Worm (Caenorhabditis elegans) whole organism, L3 larva: ENCODE data around the gene ufbp-1.

ENCODE experiments used
- ama-1 ChIP-seq: fragments of 150-350 bp; optimal IDR thresholded peaks from 2 replicates; lab custom pipeline; 2018
- ceh-9 ChIP-seq: sonication (generic microtip); optimal IDR thresholded peaks from 2 replicates; lab custom pipeline; 2018; ENCODE audit warnings: missing biosample characterization, missing genetic modification characterization
- eor-1 ChIP-seq, 2 experiments: fragments of 150-350 bp; optimal IDR thresholded peaks; 2 replicates each; lab custom pipeline; 2014 to 2018; ENCODE audit warnings: missing biosample characterization in 2 of 2, missing genetic modification characterization in 2 of 2
- fkh-2 ChIP-seq: fragments of 150-350 bp; optimal IDR thresholded peaks from 2 replicates; lab custom pipeline; 2014; ENCODE audit warnings: missing biosample characterization, missing genetic modification reagents, missing genetic modification characterization
- fos-1 ChIP-seq: fragments of 150-350 bp; optimal IDR thresholded peaks from 2 replicates; lab custom pipeline; 2014; ENCODE audit warnings: missing biosample characterization, missing genetic modification characterization
- nhr-12 ChIP-seq: fragments of 150-350 bp; optimal IDR thresholded peaks from 2 replicates; lab custom pipeline; 2014; ENCODE audit warnings: missing biosample characterization, missing genetic modification characterization
- nhr-23 ChIP-seq: fragments of 150-350 bp; optimal IDR thresholded peaks from 2 replicates; lab custom pipeline; 2014; ENCODE audit warnings: missing biosample characterization, missing genetic modification reagents, missing genetic modification characterization
- nhr-76 ChIP-seq: fragments of 150-350 bp; sonication (generic microtip); optimal IDR thresholded peaks from 5 replicates; lab custom pipeline; 2014; ENCODE audit warnings: missing biosample characterization, missing genetic modification characterization
- nhr-77 ChIP-seq: fragments of 150-350 bp; optimal IDR thresholded peaks from 2 replicates; lab custom pipeline; 2014; ENCODE audit warnings: missing biosample characterization, missing genetic modification characterization
- snpc-4 ChIP-seq: fragments of 150-350 bp; optimal IDR thresholded peaks from 2 replicates; lab custom pipeline; 2014; ENCODE audit warnings: missing biosample characterization, missing genetic modification characterization
- unc-39 ChIP-seq: sonication (generic microtip); optimal IDR thresholded peaks from 4 replicates; lab custom pipeline; 2017; ENCODE audit warnings: missing biosample characterization, missing genetic modification characterization
- ztf-11 ChIP-seq: fragments of 150-350 bp; optimal IDR thresholded peaks from 2 replicates; lab custom pipeline; 2014; ENCODE audit warnings: missing biosample characterization, missing genetic modification characterization

DNA sequence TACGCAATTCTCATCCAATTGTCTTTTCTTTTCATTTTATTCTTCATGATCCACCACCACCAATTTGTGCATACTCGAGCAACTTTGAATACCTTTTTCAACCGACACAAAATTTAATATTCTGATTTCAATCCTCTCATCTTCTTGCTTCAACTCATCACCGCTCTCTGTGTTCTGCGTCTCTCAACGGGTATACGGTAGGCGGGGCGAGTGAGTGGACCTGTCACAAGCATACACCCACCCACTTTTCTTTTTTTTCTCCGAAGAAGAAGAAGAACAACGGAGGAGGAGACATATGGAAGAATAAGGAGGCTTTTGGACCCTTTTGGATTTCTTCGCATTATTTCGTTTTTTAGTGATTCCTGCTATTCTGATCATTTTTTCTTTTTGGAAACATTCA is 18.0 kb upstream of the ufbp-1 start:
- TF ChIP-seq fos-1 (tag; lab: Kevin White, UChicago) (no peak), ama-1 (lab: Kevin White, UChicago) (no peak), ceh-9 (no peak), unc-39 (tag; lab: Kevin White, UChicago) (no peak), fkh-2 (tag; lab: Kevin White, UChicago) (no peak), nhr-77 (tag; lab: Kevin White, UChicago) (no peak), nhr-12 (tag; lab: Kevin White, UChicago) (no peak), ztf-11 (tag; lab: Kevin White, UChicago) (no peak), nhr-23 (tag; lab: Kevin White, UChicago) (no peak), eor-1 (tag; optimal IDR thresholded peaks at IDR 0.05; lab: Kevin White, UChicago) (no peak), nhr-76 (tag; lab: Kevin White, UChicago) (no peak), snpc-4 (tag; lab: Kevin White, UChicago) (no peak)
